Fruit fly (Drosophila melanogaster): ENCODE data around the gene CG6171.

CG6171 gene

DNA sequence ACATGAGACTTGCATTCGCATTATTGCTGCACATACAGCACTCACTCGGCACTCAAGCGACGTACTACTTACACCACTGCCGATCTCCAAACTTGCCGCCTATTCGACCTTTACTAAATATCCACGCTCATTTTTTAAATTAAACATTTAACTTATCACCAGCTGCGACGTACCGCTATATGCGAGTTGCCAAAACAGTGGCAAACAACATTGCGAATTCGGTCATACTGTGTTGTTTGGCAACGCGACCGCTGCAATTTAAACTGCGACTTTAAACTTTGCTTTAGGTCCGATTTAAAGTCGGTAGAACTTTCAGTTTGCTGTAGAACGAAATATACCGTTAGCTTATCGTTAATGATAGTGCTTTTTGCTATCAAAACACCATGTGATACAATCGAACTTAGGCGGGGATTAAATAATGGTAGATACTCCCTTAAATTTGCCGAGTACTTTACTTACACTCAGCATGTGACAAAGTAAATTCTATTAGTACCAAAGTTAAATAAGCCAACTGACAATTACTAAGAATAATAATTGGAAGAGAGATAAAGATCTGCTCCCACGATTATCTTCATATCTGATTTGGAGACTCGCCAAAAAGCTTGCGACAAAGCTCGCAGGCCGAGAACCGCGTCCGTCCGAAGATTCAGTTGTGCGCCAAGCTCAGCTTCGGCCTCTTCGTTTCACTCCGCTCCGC lies 35.4 kb downstream of the CG6171 start, which contains the start of the genes CG6236 and ea (continued):
- TF ChIP-seq D19B (GFP tag; optimal IDR thresholded peaks at IDR 0.05) (no peak), CG12071 (GFP tag; optimal IDR thresholded peaks at IDR 0.05) (no peak), NfI (GFP tag; optimal IDR thresholded peaks at IDR 0.05) (no peak), hbn (GFP tag; IDR thresholded peaks at IDR 0.05; ENCODE audit: partially characterized antibody) (no peak), CG9876 (GFP tag; optimal IDR thresholded peaks at IDR 0.05) (no peak), wek (GFP tag; optimal IDR thresholded peaks at IDR 0.05) (no peak), crc (GFP tag; optimal IDR thresholded peaks at IDR 0.05) (no peak), CG4820 (GFP tag; optimal IDR thresholded peaks at IDR 0.05) (no peak), CG13287 (GFP tag; IDR thresholded peaks at IDR 0.05; ENCODE audit: partially characterized antibody) (no peak), sima (GFP tag; optimal IDR thresholded peaks at IDR 0.05) (no peak), prd (optimal IDR thresholded peaks at IDR 0.05) (no peak), prd (GFP tag; IDR thresholded peaks at IDR 0.05) (no peak), Med (GFP tag) (peak; percentile 43), fru (optimal IDR thresholded peaks at IDR 0.05) (no peak), Hr3 (GFP tag; optimal IDR thresholded peaks at IDR 0.05) (no peak), CG3838 (GFP tag; optimal IDR thresholded peaks at IDR 0.05) (no peak), Myb (GFP tag; optimal IDR thresholded peaks at IDR 0.05) (peak; percentile 61), CG1792 (GFP tag; optimal IDR thresholded peaks at IDR 0.05) (no peak)

- TF ChIP-seq Med (GFP tag) (peak; percentile 11), CG9727 (GFP tag; optimal IDR thresholded peaks at IDR 0.05) (no peak), CG8765 (GFP tag; IDR thresholded peaks at IDR 0.05) (no peak), nerfin-2 (GFP tag; IDR thresholded peaks at IDR 0.05; ENCODE audit: partially characterized antibody) (no peak), CG13123 (GFP tag; optimal IDR thresholded peaks at IDR 0.05) (no peak), CG12071 (GFP tag; optimal IDR thresholded peaks at IDR 0.05) (no peak), CG6689 (GFP tag; IDR thresholded peaks at IDR 0.05) (no peak), MESR4 (GFP tag; optimal IDR thresholded peaks at IDR 0.05) (peak; percentile 87), Doc3 (GFP tag; IDR thresholded peaks at IDR 0.05; ENCODE audit: partially characterized antibody) (no peak), onecut (GFP tag; IDR thresholded peaks at IDR 0.05) (no peak), sqz (GFP tag; optimal IDR thresholded peaks at IDR 0.05) (no peak), eve (GFP tag; optimal IDR thresholded peaks at IDR 0.05) (no peak), CG11723 (GFP tag; optimal IDR thresholded peaks at IDR 0.05) (no peak), CG15269 (tag; optimal IDR thresholded peaks at IDR 0.05) (no peak), CG4617 (GFP tag; optimal IDR thresholded peaks at IDR 0.05; ENCODE audit: borderline replicate concordance) (peak; percentile 82), CG11560 (tag; IDR thresholded peaks at IDR 0.05) (no peak), PHDP (tag; optimal IDR thresholded peaks at IDR 0.05) (no peak), CG9797 (GFP tag; optimal IDR thresholded peaks at IDR 0.05) (peak; percentile 40), Fer3 (tag; optimal IDR thresholded peaks at IDR 0.05) (no peak), Dll (GFP tag; IDR thresholded peaks at IDR 0.05; ENCODE audit: partially characterized antibody) (0 out of 4 replicates have a peak, but pooled peaks have one; percentile 25), CG6765 (GFP tag; optimal IDR thresholded peaks at IDR 0.05) (no peak), Camta (GFP tag; optimal IDR thresholded peaks at IDR 0.05) (no peak), Hmr (GFP tag; optimal IDR thresholded peaks at IDR 0.05) (no peak), Ptx1 (GFP tag; IDR thresholded peaks at IDR 0.05) (no peak), gfzf (GFP tag; optimal IDR thresholded peaks at IDR 0.05) (peak; percentile 81), Jarid2 (GFP tag; optimal IDR thresholded peaks at IDR 0.05) (no peak), CG10366 (GFP tag; IDR thresholded peaks at IDR 0.05) (no peak), nom (GFP tag; optimal IDR thresholded peaks at IDR 0.05) (no peak), Bteb2 (GFP tag; optimal IDR thresholded peaks at IDR 0.05) (no peak), CG12659 (GFP tag; optimal IDR thresholded peaks at IDR 0.05) (no peak), MBD-R2 (GFP tag; IDR thresholded peaks at IDR 0.05) (peak; percentile 48), Ada2b (GFP tag; IDR thresholded peaks at IDR 0.05) (no peak), bbx (GFP tag; IDR thresholded peaks at IDR 0.05; ENCODE audit: partially characterized antibody) (0 out of 2 replicates have a peak, but pooled peaks have one; percentile 7), CG17186 (GFP tag; optimal IDR thresholded peaks at IDR 0.05) (peak; percentile 55)
These were observed 42.9 kb downstream of the CG6171 start, which contains the start of gene ear for dm6 chr3R:15320747-15321085. TSS of gene ear (plus strand) at chr3R:15320756.

All from whole organism, embryonic.